Worm (Caenorhabditis elegans): ENCODE results near the gene sra-14.

DNA sequence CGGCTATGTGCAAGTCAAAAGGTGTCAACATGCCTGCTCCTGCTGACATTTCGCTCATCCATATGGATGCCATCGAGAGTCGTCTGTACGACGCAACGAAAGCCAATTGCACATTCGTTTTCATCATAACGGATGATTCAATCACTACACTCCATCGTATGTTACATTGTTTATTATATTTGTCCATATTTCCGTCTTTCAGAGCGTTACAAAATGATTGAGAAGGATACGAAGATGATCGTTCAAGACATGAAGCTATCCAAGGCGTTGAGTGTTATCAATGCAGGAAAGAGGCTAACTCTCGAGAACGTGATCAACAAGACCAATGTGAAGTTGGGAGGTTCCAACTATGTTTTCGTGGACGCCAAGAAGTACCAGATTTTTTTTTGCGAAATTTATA lies 36.4 kb downstream of the sra-14 start:
- TF ChIP-seq repo-1 (tag; optimal IDR thresholded peaks at IDR 0.05) (no peak), madf-8 (GFP tag; conservative IDR thresholded peaks at IDR 0.05) (no peak), unc-62 (GFP tag; optimal IDR thresholded peaks at IDR 0.05) (no peak), ceh-27 (GFP tag; optimal IDR thresholded peaks at IDR 0.05) (no peak), dpl-1 (GFP tag; optimal IDR thresholded peaks at IDR 0.05) (no peak), nhr-120 (GFP tag; IDR thresholded peaks at IDR 0.05) (no peak), egl-44 (GFP tag; IDR thresholded peaks at IDR 0.05) (no peak), him-1 (tag; optimal IDR thresholded peaks at IDR 0.05) (no peak), rcor-1 (GFP tag; IDR thresholded peaks at IDR 0.05) (no peak), hlh-26 (GFP tag; conservative IDR thresholded peaks at IDR 0.05) (no peak), Y56A3A.18 (GFP tag; IDR thresholded peaks at IDR 0.05) (no peak), ama-1 (optimal IDR thresholded peaks at IDR 0.05) (no peak), ama-1 (GFP tag; optimal IDR thresholded peaks at IDR 0.05) (no peak)
